Fruit fly (Drosophila melanogaster) whole organism, pupa: ENCODE measurements around the gene kri.

Experiments used
- CG13204 ChIP-seq: fragments of 200-800 bp; sonication (Bioruptor generic); optimal IDR thresholded peaks from 2 replicates; lab custom pipeline; 2018; ENCODE audit warnings: missing biosample characterization, mild to moderate bottlenecking, missing genetic modification characterization, moderate library complexity
- CG14655 ChIP-seq: fragments of 200-800 bp; sonication (Bioruptor generic); optimal IDR thresholded peaks from 3 replicates; lab custom pipeline; 2017; ENCODE audit warnings: mild to moderate bottlenecking, missing biosample characterization, missing genetic modification reagents, missing genetic modification characterization
- CG17806 ChIP-seq: fragments of 200-800 bp; sonication (Bioruptor generic); optimal IDR thresholded peaks from 2 replicates; lab custom pipeline; 2018; ENCODE audit warnings: missing biosample characterization, mild to moderate bottlenecking, missing genetic modification characterization, moderate library complexity
- CG4496 ChIP-seq: fragments of 200-800 bp; sonication (Bioruptor generic); IDR thresholded peaks from 3 replicates; pipeline ENCODE4 v1.3.6; 2022; ENCODE audit warnings: missing biosample characterization, missing genetic modification characterization
- CG8159 ChIP-seq: fragments of 200-800 bp; sonication (Bioruptor generic); optimal IDR thresholded peaks from 3 replicates; lab custom pipeline; 2018; ENCODE audit warnings: missing biosample characterization, mild to moderate bottlenecking, missing genetic modification characterization, moderate library complexity
- CG8301 ChIP-seq: fragments of 200-800 bp; sonication (Bioruptor generic); optimal IDR thresholded peaks from 2 replicates; lab custom pipeline; 2018; ENCODE audit warnings: missing biosample characterization, mild to moderate bottlenecking, missing genetic modification characterization
- CG9948 ChIP-seq: fragments of 200-800 bp; sonication (Bioruptor generic); optimal IDR thresholded peaks from 2 replicates; lab custom pipeline; 2018; ENCODE audit warnings: missing biosample characterization, mild to moderate bottlenecking, missing genetic modification characterization, moderate library complexity
- Ets98B ChIP-seq: fragments of 200-800 bp; sonication (Bioruptor generic); IDR thresholded peaks from 2 replicates; pipeline ENCODE4 v1.3.6; 2022; ENCODE audit warnings: missing biosample characterization, missing genetic modification characterization
- Pif1A ChIP-seq: fragments of 200-800 bp; sonication (Bioruptor generic); optimal IDR thresholded peaks from 3 replicates; lab custom pipeline; 2016; ENCODE audit warnings: missing biosample characterization, missing genetic modification characterization

dm6 chr3L:5825483-5825882 is 14.7 kb downstream of the kri start:
- TF ChIP-seq CG8159, result peak; percentile 39
- no peak for TF ChIP-seq CG17806 (tag; lab: Kevin White, UChicago)
- TF ChIP-seq CG8301, result no peak
- no peak for TF ChIP-seq CG4496
- peak; percentile 12 for TF ChIP-seq Pif1A (GFP tag; lab: Kevin White, UChicago)
- peak; percentile 6 for TF ChIP-seq CG9948 (tag; lab: Kevin White, UChicago)
- TF ChIP-seq CG13204 (GFP tag; lab: Kevin White, UChicago), result no peak
- TF ChIP-seq Ets98B (GFP tag; lab: Robert Waterston, UW), result no peak
- TF ChIP-seq CG14655, result no peak
